Worm (Caenorhabditis elegans) whole organism, L4 larva: Measurements from ENCODE around the gene C49F5.13.

Source experiments
- F10B5.3 ChIP-seq: sonication (generic microtip); optimal IDR thresholded peaks from 2 replicates; lab custom pipeline; 2016; ENCODE audit warnings: mild to moderate bottlenecking, missing genetic modification characterization, missing compliant biosample characterization
- F26F4.8 ChIP-seq: fragments of 200-800 bp; sonication (Bioruptor generic); conservative IDR thresholded peaks from 2 replicates; pipeline ENCODE4 v1.3.6; 2022; ENCODE audit warnings: missing genetic modification characterization, missing compliant biosample characterization
- F37D6.2 ChIP-seq: sonication (generic microtip); optimal IDR thresholded peaks from 2 replicates; lab custom pipeline; 2016; ENCODE audit warnings: mild to moderate bottlenecking, missing genetic modification characterization, missing compliant biosample characterization
- F44E2.7 ChIP-seq: fragments of 200-800 bp; sonication (Bioruptor generic); IDR thresholded peaks from 2 replicates; pipeline ENCODE4 v2.1.2; 2022; ENCODE audit warnings: missing genetic modification characterization, missing compliant biosample characterization
- F49E8.2 ChIP-seq: sonication (generic microtip); optimal IDR thresholded peaks from 2 replicates; lab custom pipeline; 2016; ENCODE audit warnings: missing compliant biosample characterization, mild to moderate bottlenecking, missing genetic modification characterization, borderline replicate concordance
- T26A8.4 ChIP-seq: fragments of 200-800 bp; sonication (Bioruptor generic); IDR thresholded peaks from 2 replicates; pipeline ENCODE4 v1.3.6; 2022; ENCODE audit warnings: missing genetic modification characterization, missing compliant biosample characterization
- Y105C5A.15 ChIP-seq: fragments of 200-800 bp; sonication (Bioruptor generic); IDR thresholded peaks from 2 replicates; pipeline ENCODE4 v1.3.6; 2022; ENCODE audit warnings: missing genetic modification characterization, missing compliant biosample characterization
- Y75B8A.6 ChIP-seq: fragments of 200-800 bp; sonication (Bioruptor generic); IDR thresholded peaks from 2 replicates; pipeline ENCODE4 v1.3.6; 2022; ENCODE audit warnings: missing genetic modification reagents, missing genetic modification characterization, missing compliant biosample characterization
- ZK337.2 ChIP-seq: fragments of 200-800 bp; sonication (Bioruptor generic); IDR thresholded peaks from 2 replicates; pipeline ENCODE4 v1.3.6; 2022; ENCODE audit warnings: missing genetic modification reagents, missing genetic modification characterization, missing compliant biosample characterization
- aha-1 ChIP-seq: fragments of 150-350 bp; peaks from one replicate; lab custom pipeline; 2014; ENCODE audit warnings: missing biosample characterization, missing genetic modification characterization
- arid-1 ChIP-seq: fragments of 200-800 bp; sonication (Bioruptor generic); conservative IDR thresholded peaks from 2 replicates; pipeline ENCODE4 v1.3.6; 2022; ENCODE audit warnings: missing genetic modification reagents, missing genetic modification characterization, missing compliant biosample characterization
- ceh-20 ChIP-seq: fragments of 200-800 bp; sonication (Bioruptor generic); IDR thresholded peaks from 2 replicates; pipeline ENCODE4 v1.3.6; 2022; ENCODE audit warnings: missing genetic modification reagents, missing genetic modification characterization, missing compliant biosample characterization
- ceh-44 ChIP-seq: fragments of 200-800 bp; sonication (Bioruptor generic); IDR thresholded peaks from 2 replicates; pipeline ENCODE4 v1.3.6; 2022; ENCODE audit warnings: missing genetic modification reagents, missing genetic modification characterization, missing compliant biosample characterization
- cey-2 ChIP-seq: sonication (generic microtip); optimal IDR thresholded peaks from 3 replicates; lab custom pipeline; 2017; ENCODE audit warnings: missing genetic modification characterization, mild to moderate bottlenecking, missing compliant biosample characterization, antibody characterized with exemption, borderline replicate concordance; ENCODE audit not compliant: insufficient read depth
- daf-12 ChIP-seq: fragments of 150-350 bp; optimal IDR thresholded peaks from 2 replicates; lab custom pipeline; 2014; ENCODE audit warnings: missing biosample characterization, missing genetic modification reagents, missing genetic modification characterization
- daf-16 ChIP-seq, 3 experiments: sonication (generic microtip); optimal IDR thresholded peaks; 2 replicates each; lab custom pipeline; 2016 to 2017; ENCODE audit warnings: missing genetic modification characterization in 3 of 3, missing genetic modification reagents in 3 of 3, mild to moderate bottlenecking in 2 of 3, missing compliant biosample characterization in 2 of 3, missing biosample characterization in 1 of 3, moderate library complexity in 1 of 3
- daf-19 ChIP-seq: fragments of 200-800 bp; sonication (Bioruptor generic); conservative IDR thresholded peaks from 2 replicates; pipeline ENCODE4 v1.3.6; 2022; ENCODE audit warnings: missing genetic modification characterization, missing compliant biosample characterization
- daf-8 ChIP-seq: fragments of 200-800 bp; sonication (Bioruptor generic); IDR thresholded peaks from 2 replicates; pipeline ENCODE4 v1.3.6; 2022; ENCODE audit warnings: missing genetic modification characterization, missing compliant biosample characterization
- dmd-8 ChIP-seq: fragments of 200-800 bp; sonication (Bioruptor generic); IDR thresholded peaks from 2 replicates; pipeline ENCODE4 v1.3.6; 2022; ENCODE audit warnings: missing genetic modification characterization, missing compliant biosample characterization
- dmd-9 ChIP-seq: fragments of 200-800 bp; sonication (Bioruptor generic); IDR thresholded peaks from 2 replicates; pipeline ENCODE4 v1.3.6; 2022; ENCODE audit warnings: missing genetic modification reagents, missing genetic modification characterization, missing compliant biosample characterization
- duxl-1 ChIP-seq: sonication (generic microtip); optimal IDR thresholded peaks from 2 replicates; lab custom pipeline; 2016; ENCODE audit warnings: mild to moderate bottlenecking, missing genetic modification characterization, moderate library complexity, missing compliant biosample characterization; ENCODE audit not compliant: poor library complexity
- dve-1 ChIP-seq: sonication (generic microtip); optimal IDR thresholded peaks from 2 replicates; lab custom pipeline; 2017; ENCODE audit warnings: antibody characterized with exemption, mild to moderate bottlenecking, missing genetic modification characterization, missing compliant biosample characterization; ENCODE audit not compliant: insufficient read depth
- egl-27 ChIP-seq: sonication (generic microtip); optimal IDR thresholded peaks from 3 replicates; lab custom pipeline; 2017; ENCODE audit warnings: missing biosample characterization, missing genetic modification reagents, missing genetic modification characterization
- hif-1 ChIP-seq, 2 experiments: sonication (generic microtip); optimal IDR thresholded peaks; 2 replicates each; lab custom pipeline; 2016 to 2017; ENCODE audit warnings: missing compliant biosample characterization in 2 of 2, missing genetic modification characterization in 2 of 2, missing genetic modification reagents in 2 of 2, missing genotype in 2 of 2, mild to moderate bottlenecking in 1 of 2
- hlh-11 ChIP-seq: fragments of 200-800 bp; sonication (Bioruptor generic); optimal IDR thresholded peaks from 2 replicates; lab custom pipeline; 2018; ENCODE audit warnings: mild to moderate bottlenecking, missing genetic modification characterization, missing compliant biosample characterization
- hmg-1.1 ChIP-seq: fragments of 200-800 bp; sonication (Bioruptor generic); IDR thresholded peaks from 2 replicates; pipeline ENCODE4 v1.3.6; 2022; ENCODE audit warnings: missing genetic modification reagents, missing genetic modification characterization, missing compliant biosample characterization
- jun-1 ChIP-seq: fragments of 150-350 bp; optimal IDR thresholded peaks from 2 replicates; lab custom pipeline; 2014; ENCODE audit warnings: missing biosample characterization, missing genetic modification reagents, missing genetic modification characterization
- lsy-2 ChIP-seq, 2 experiments: fragments of 150-350 bp in 1 of 2; sonication (generic microtip) in 1 of 2; optimal IDR thresholded peaks; 2 replicates each; lab custom pipeline; 2014 to 2017; ENCODE audit warnings: missing biosample characterization in 2 of 2, missing genetic modification characterization in 2 of 2
- mdt-29 ChIP-seq: fragments of 200-800 bp; sonication (Bioruptor generic); IDR thresholded peaks from 2 replicates; pipeline ENCODE4 v1.3.6; 2022; ENCODE audit warnings: missing genetic modification reagents, missing genetic modification characterization, missing compliant biosample characterization
- mep-1 ChIP-seq: fragments of 150-350 bp; sonication (generic microtip); optimal IDR thresholded peaks from 3 replicates; lab custom pipeline; 2014; ENCODE audit warnings: missing biosample characterization, missing genetic modification characterization
- mes-2 ChIP-seq: sonication (generic microtip); optimal IDR thresholded peaks from 2 replicates; lab custom pipeline; 2016; ENCODE audit warnings: missing genotype, mild to moderate bottlenecking, missing genetic modification characterization, missing compliant biosample characterization; ENCODE audit not compliant: poor library complexity, severe bottlenecking
- mxl-2 ChIP-seq: fragments of 200-800 bp; sonication (Bioruptor generic); conservative IDR thresholded peaks from 2 replicates; pipeline ENCODE4 v1.3.6; 2022; ENCODE audit warnings: missing genetic modification reagents, missing genetic modification characterization, missing compliant biosample characterization
- mxl-3 ChIP-seq: fragments of 200-800 bp; sonication (Bioruptor generic); optimal IDR thresholded peaks from 2 replicates; lab custom pipeline; 2018; ENCODE audit warnings: mild to moderate bottlenecking, missing genetic modification characterization, missing compliant biosample characterization
- nhr-10 ChIP-seq: fragments of 150-350 bp; optimal IDR thresholded peaks from 2 replicates; lab custom pipeline; 2014; ENCODE audit warnings: missing biosample characterization, missing genetic modification characterization
- nhr-102 ChIP-seq: sonication (generic microtip); optimal IDR thresholded peaks from 2 replicates; lab custom pipeline; 2016; ENCODE audit warnings: mild to moderate bottlenecking, missing genetic modification characterization, moderate library complexity, missing compliant biosample characterization
- nhr-111 ChIP-seq: fragments of 200-800 bp; sonication (Bioruptor generic); optimal IDR thresholded peaks from 2 replicates; lab custom pipeline; 2018; ENCODE audit warnings: mild to moderate bottlenecking, missing genetic modification characterization, missing compliant biosample characterization
- nhr-28 ChIP-seq: fragments of 150-350 bp; optimal IDR thresholded peaks from 2 replicates; lab custom pipeline; 2014; ENCODE audit warnings: missing biosample characterization, missing genetic modification characterization
- nhr-42 ChIP-seq: fragments of 200-800 bp; sonication (Bioruptor generic); IDR thresholded peaks from 2 replicates; pipeline ENCODE4 v1.3.6; 2022; ENCODE audit warnings: missing genetic modification characterization, missing compliant biosample characterization
- nhr-48 ChIP-seq: sonication (generic microtip); optimal IDR thresholded peaks from 2 replicates; lab custom pipeline; 2016; ENCODE audit warnings: mild to moderate bottlenecking, missing genetic modification characterization, missing compliant biosample characterization
- nhr-6 ChIP-seq: fragments of 150-350 bp; optimal IDR thresholded peaks from 2 replicates; lab custom pipeline; 2014; ENCODE audit warnings: missing biosample characterization, missing genetic modification characterization
- php-3 ChIP-seq: fragments of 200-800 bp; sonication (Bioruptor generic); IDR thresholded peaks from 2 replicates; pipeline ENCODE4 v1.3.6; 2022; ENCODE audit warnings: missing genetic modification reagents, missing genetic modification characterization, missing compliant biosample characterization
- sdz-12 ChIP-seq: fragments of 200-800 bp; sonication (Bioruptor generic); optimal IDR thresholded peaks from 2 replicates; lab custom pipeline; 2018; ENCODE audit warnings: mild to moderate bottlenecking, missing genetic modification characterization, missing compliant biosample characterization
- spr-3 ChIP-seq: fragments of 200-800 bp; sonication (Bioruptor generic); optimal IDR thresholded peaks from 2 replicates; lab custom pipeline; 2018; ENCODE audit warnings: mild to moderate bottlenecking, missing genetic modification characterization, missing compliant biosample characterization
- tra-1 ChIP-seq: fragments of 200-800 bp; sonication (Bioruptor generic); IDR thresholded peaks from 2 replicates; pipeline ENCODE4 v1.3.6; 2022; ENCODE audit warnings: missing genetic modification reagents, missing genetic modification characterization, missing compliant biosample characterization
- zfp-2 ChIP-seq: sonication (generic microtip); optimal IDR thresholded peaks from 2 replicates; lab custom pipeline; 2016; ENCODE audit warnings: mild to moderate bottlenecking, missing genetic modification characterization, missing compliant biosample characterization
- zfp-3 ChIP-seq: fragments of 200-800 bp; sonication (Bioruptor generic); conservative IDR thresholded peaks from 2 replicates; pipeline ENCODE4 v1.3.6; 2022; ENCODE audit warnings: missing genetic modification reagents, missing genetic modification characterization, missing compliant biosample characterization
- zip-11 ChIP-seq: fragments of 200-800 bp; sonication (Bioruptor generic); IDR thresholded peaks from 2 replicates; pipeline ENCODE4 v1.3.6; 2022; ENCODE audit warnings: missing genetic modification characterization, missing compliant biosample characterization
- zip-2 ChIP-seq: fragments of 150-350 bp; optimal IDR thresholded peaks from 2 replicates; lab custom pipeline; 2014; ENCODE audit warnings: missing biosample characterization, missing genetic modification characterization
- ztf-11 ChIP-seq: fragments of 150-350 bp; optimal IDR thresholded peaks from 2 replicates; lab custom pipeline; 2014; ENCODE audit warnings: missing biosample characterization, missing genetic modification characterization
- ztf-7 ChIP-seq: fragments of 150-350 bp; optimal IDR thresholded peaks from 2 replicates; lab custom pipeline; 2014; ENCODE audit warnings: missing biosample characterization, missing genetic modification characterization

C49F5.13 gene

DNA sequence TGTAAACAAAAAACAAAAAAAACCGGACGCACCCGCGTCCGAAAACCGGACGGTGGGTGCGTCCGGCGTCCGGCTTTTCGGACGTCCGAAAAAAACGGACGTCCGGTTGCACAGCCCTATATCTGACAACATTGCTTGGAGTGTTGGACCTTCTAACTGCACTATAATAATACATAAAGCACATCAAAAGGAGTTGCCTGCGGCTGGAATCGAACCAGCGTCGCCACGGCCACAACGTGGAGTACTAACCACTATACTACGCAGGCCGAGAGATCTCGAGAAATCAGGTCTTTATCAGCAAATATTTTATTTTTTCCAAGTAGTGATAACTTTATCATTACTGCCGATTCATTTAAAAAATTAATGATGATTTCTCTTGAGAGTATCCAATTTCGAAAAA lies 32.1 kb downstream of the C49F5.13 start (continued):
- TF ChIP-seq nhr-48 (tag; lab: Kevin White, UChicago) (no peak), hlh-11 (peak; percentile 4), ztf-11 (tag; lab: Kevin White, UChicago) (no peak), duxl-1 (tag; lab: Kevin White, UChicago) (no peak), mxl-2 (GFP tag; lab: Robert Waterston, UW) (no peak), nhr-42 (GFP tag; lab: Robert Waterston, UW) (no peak), nhr-6 (tag; lab: Kevin White, UChicago) (no peak), F26F4.8 (no peak), cey-2 (tag; lab: Kevin White, UChicago) (no peak), daf-16 (GFP tag; optimal IDR thresholded peaks at IDR 0.05; lab: Kevin White, UChicago) (peak in 1 of 2 experiments; percentile 18), daf-16 (tag; optimal IDR thresholded peaks at IDR 0.05; lab: Kevin White, UChicago) (peak; percentile 73), zfp-3 (0 out of 2 replicates have a peak, but pooled peaks have one; percentile 46), dmd-9 (GFP tag; lab: Robert Waterston, UW) (peak; percentile 57; the same call in 1 of the 2 replicates), spr-3 (no peak), F10B5.3 (no peak), mdt-29 (0 out of 2 replicates have a peak, but pooled peaks have one; percentile 22), zip-2 (tag; lab: Kevin White, UChicago) (no peak), nhr-111 (GFP tag; lab: Kevin White, UChicago) (no peak), nhr-10 (tag; lab: Kevin White, UChicago) (no peak), hif-1 (tag; optimal IDR thresholded peaks at IDR 0.05; lab: Kevin White, UChicago) (no peak), ceh-20 (GFP tag; lab: Robert Waterston, UW) (no peak), ZK337.2 (GFP tag; lab: Robert Waterston, UW) (peak; percentile 28; the same call in 1 of the 2 replicates), ceh-44 (GFP tag; lab: Robert Waterston, UW) (no peak), T26A8.4 (GFP tag; lab: Robert Waterston, UW) (peak; percentile 42; the same call in 1 of the 2 replicates), tra-1 (GFP tag; lab: Robert Waterston, UW) (0 out of 2 replicates have a peak, but pooled peaks have one; percentile 24), ztf-7 (tag; lab: Kevin White, UChicago) (no peak), nhr-28 (tag; lab: Kevin White, UChicago) (no peak), arid-1 (GFP tag; lab: Robert Waterston, UW) (peak; percentile 64), jun-1 (tag; lab: Kevin White, UChicago) (no peak), Y105C5A.15 (GFP tag; lab: Robert Waterston, UW) (no peak), php-3 (0 out of 2 replicates have a peak, but pooled peaks have one; percentile 8), Y75B8A.6 (GFP tag; lab: Robert Waterston, UW) (0 out of 2 replicates have a peak, but pooled peaks have one; percentile 29), lsy-2 (tag; optimal IDR thresholded peaks at IDR 0.05; lab: Kevin White, UChicago) (no peak), egl-27 (tag; lab: Kevin White, UChicago) (no peak), daf-19 (GFP tag; lab: Robert Waterston, UW) (peak; percentile 43; the same call in 1 of the 2 replicates), aha-1 (tag; lab: Kevin White, UChicago) (peak; percentile 17), hmg-1.1 (GFP tag; lab: Robert Waterston, UW) (no peak; the same call in 1 of the 2 replicates), dmd-8 (peak; percentile 68; the same call in 1 of the 2 replicates), zfp-2 (tag; lab: Kevin White, UChicago) (no peak), F37D6.2 (tag; lab: Kevin White, UChicago) (no peak), sdz-12 (no peak), daf-8 (GFP tag; lab: Robert Waterston, UW) (no peak), mes-2 (peak; percentile 48), dve-1 (tag; lab: Kevin White, UChicago) (peak; percentile 11), mep-1 (tag; lab: Kevin White, UChicago) (no peak), mxl-3 (GFP tag; lab: Kevin White, UChicago) (no peak), F49E8.2 (no peak), nhr-102 (tag; lab: Kevin White, UChicago) (no peak), F44E2.7 (GFP tag; lab: Robert Waterston, UW) (no peak), zip-11 (GFP tag; lab: Robert Waterston, UW) (no peak), daf-12 (no peak)
